Worm (Caenorhabditis elegans) whole organism, midembryonic: ENCODE data around the gene srxa-18.

Source experiments
- T22C8.4 ChIP-seq: fragments of 200-800 bp; sonication (Bioruptor generic); IDR thresholded peaks from 2 replicates; pipeline ENCODE4 v1.3.6; 2022; ENCODE audit warnings: missing genetic modification characterization, missing compliant biosample characterization
- cog-1 ChIP-seq: sonication (generic microtip); optimal IDR thresholded peaks from 2 replicates; lab custom pipeline; 2016; ENCODE audit warnings: missing genetic modification characterization, missing compliant biosample characterization
- flt-1 ChIP-seq: fragments of 200-800 bp; sonication (Bioruptor generic); IDR thresholded peaks from 2 replicates; pipeline ENCODE4 v1.3.6; 2022; ENCODE audit warnings: missing genetic modification characterization, missing compliant biosample characterization
- klf-2 ChIP-seq: fragments of 200-800 bp; sonication (Bioruptor generic); conservative IDR thresholded peaks from 2 replicates; pipeline ENCODE4 v1.3.6; 2022; ENCODE audit warnings: missing genetic modification reagents, missing genetic modification characterization, missing compliant biosample characterization
- med-1 ChIP-seq: sonication (generic microtip); optimal IDR thresholded peaks from 2 replicates; lab custom pipeline; 2017; ENCODE audit warnings: missing genetic modification characterization, mild to moderate bottlenecking, missing compliant biosample characterization, antibody characterized with exemption, missing genetic modification reagents; ENCODE audit not compliant: insufficient read depth
- ref-1 ChIP-seq: fragments of 200-800 bp; sonication (Bioruptor generic); conservative IDR thresholded peaks from 2 replicates; pipeline ENCODE4 v1.3.6; 2022; ENCODE audit warnings: missing genetic modification reagents, missing genetic modification characterization, missing compliant biosample characterization
- tab-1 ChIP-seq: fragments of 200-800 bp; sonication (Bioruptor generic); IDR thresholded peaks from 2 replicates; pipeline ENCODE4 v1.3.6; 2022; ENCODE audit warnings: missing genetic modification characterization, missing compliant biosample characterization
- ztf-23 ChIP-seq: fragments of 200-800 bp; sonication (Bioruptor generic); IDR thresholded peaks from 2 replicates; pipeline ENCODE4 v1.3.6; 2022; ENCODE audit warnings: missing genetic modification reagents, missing genetic modification characterization, missing compliant biosample characterization
- ztf-29 ChIP-seq: fragments of 200-800 bp; sonication (Bioruptor generic); IDR thresholded peaks from 2 replicates; pipeline ENCODE4 v1.3.6; 2022; ENCODE audit warnings: missing genetic modification reagents, missing genetic modification characterization, missing compliant biosample characterization

srxa-18 gene

DNA sequence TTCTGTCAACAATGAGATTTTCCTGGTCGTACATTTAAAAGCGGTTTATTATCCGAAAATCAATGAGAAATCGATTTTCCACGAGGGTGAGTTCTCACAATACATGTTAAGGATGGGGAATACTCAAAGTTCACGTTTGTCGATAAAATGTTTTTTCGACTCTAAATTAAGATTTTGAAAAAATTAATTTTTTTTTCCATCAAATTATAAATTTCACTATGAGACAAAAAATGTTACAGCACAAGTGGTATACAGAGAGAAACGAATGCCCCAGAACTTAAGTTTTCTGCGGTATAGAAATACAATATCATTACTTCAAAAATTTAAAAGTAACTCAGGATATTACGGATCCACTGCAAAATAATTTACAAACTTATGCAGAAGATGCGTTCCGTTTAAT is 42.6 kb downstream of the srxa-18 start, which contains the start of gene R04B5.1:
Gene R04B5.1, minus strand, starts transcription at position 101 of the 400 bp plus-strand sequence.
- no peak for TF ChIP-seq flt-1 (GFP tag; lab: Robert Waterston, UW)

DNA sequence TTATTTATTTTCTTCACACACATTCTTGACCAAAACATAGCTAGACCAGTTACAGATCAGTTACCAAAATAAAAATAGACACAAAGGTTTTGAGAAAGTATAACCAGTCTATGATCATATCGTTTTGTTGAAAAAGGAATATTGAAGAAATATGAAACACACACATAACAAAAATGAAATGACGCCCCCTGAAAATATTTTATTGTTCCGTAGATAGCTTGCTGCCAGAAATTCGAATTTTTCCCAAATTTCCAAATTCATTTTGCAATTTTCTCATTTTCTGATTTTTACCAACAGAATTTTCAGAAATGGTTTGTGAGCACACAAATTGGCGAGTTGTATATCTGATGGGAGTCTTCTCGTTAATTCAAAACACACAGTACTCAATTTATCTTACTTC is 45.4 kb downstream of the srxa-18 start, which contains the start of gene F57A8.7:
Gene F57A8.7, plus strand, starts transcription at position 301 of the 400 bp plus-strand sequence.
- TF ChIP-seq ztf-23 (GFP tag; lab: Robert Waterston, UW) (no peak), ztf-29 (GFP tag; lab: Robert Waterston, UW) (no peak), T22C8.4 (GFP tag; lab: Robert Waterston, UW) (no peak), flt-1 (GFP tag; lab: Robert Waterston, UW) (no peak), tab-1 (no peak), ref-1 (no peak), cog-1 (tag; lab: Kevin White, UChicago) (no peak), med-1 (GFP tag; lab: Kevin White, UChicago) (no peak), klf-2 (GFP tag; lab: Robert Waterston, UW) (no peak)

DNA sequence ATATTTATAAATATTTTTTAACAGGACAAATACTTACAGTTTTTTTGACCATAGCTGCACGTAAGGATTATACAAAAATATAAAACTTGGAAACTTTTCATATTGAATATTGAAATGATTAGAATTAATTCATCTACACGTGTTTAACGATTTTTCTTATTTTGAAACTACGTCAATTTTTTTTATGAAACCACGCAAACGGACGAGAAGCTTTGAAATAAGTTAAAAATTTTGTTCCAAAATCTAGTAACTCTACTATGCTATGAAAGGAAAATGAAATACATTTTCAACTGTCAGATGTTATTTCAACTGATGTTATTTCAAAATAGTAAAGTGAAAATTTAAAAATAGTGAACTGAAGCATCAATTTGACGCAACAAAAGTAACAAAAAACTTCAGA is 47.0 kb downstream of the srxa-18 start, which contains the start of gene F57A8.6:
Gene F57A8.6, minus strand, starts transcription at position 101 of the 400 bp plus-strand sequence.
- TF ChIP-seq ztf-29 (GFP tag; lab: Robert Waterston, UW) = no peak
- TF ChIP-seq flt-1 (GFP tag; lab: Robert Waterston, UW) = no peak
- TF ChIP-seq ztf-23 (GFP tag; lab: Robert Waterston, UW) = no peak
- no peak for TF ChIP-seq tab-1

ce11 chrV:10072721-10073120 is 48.1 kb downstream of the srxa-18 start:
- TF ChIP-seq ztf-29 (GFP tag; lab: Robert Waterston, UW) = no peak
- TF ChIP-seq tab-1 = no peak

DNA sequence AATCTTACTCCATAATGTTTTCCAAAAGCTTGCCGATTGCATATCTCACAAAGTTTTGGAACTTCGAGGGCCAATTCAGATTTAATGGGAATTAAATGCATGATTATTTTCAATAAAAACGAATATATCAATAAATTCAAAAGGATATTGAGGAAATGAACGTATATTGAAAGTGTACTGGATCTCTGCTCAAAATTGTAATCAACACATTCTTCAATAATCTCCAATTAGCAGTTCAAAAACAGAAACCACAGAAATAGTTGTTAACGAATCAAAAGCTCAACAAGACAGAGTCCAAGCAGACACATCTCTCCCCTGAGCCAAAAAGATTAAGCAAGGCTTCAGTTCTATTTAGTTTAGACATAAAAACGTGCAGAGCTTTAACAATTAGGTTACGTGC is 50.3 kb downstream of the srxa-18 start, which contains the start of gene nhr-192:
Gene nhr-192, minus strand, starts transcription at position 101 of the 400 bp plus-strand sequence.
- TF ChIP-seq tab-1 = no peak
- no peak for TF ChIP-seq ztf-23 (GFP tag; lab: Robert Waterston, UW)
- no peak for TF ChIP-seq cog-1 (tag; lab: Kevin White, UChicago)
- no peak for TF ChIP-seq T22C8.4 (GFP tag; lab: Robert Waterston, UW)
- no peak for TF ChIP-seq klf-2 (GFP tag; lab: Robert Waterston, UW)
- TF ChIP-seq ztf-29 (GFP tag; lab: Robert Waterston, UW) = no peak
- no peak for TF ChIP-seq med-1 (GFP tag; lab: Kevin White, UChicago)
- no peak for TF ChIP-seq flt-1 (GFP tag; lab: Robert Waterston, UW)
- TF ChIP-seq ref-1 = no peak
